Fruit fly (Drosophila melanogaster): Measurements from ENCODE around the gene gammaTub37C.

DNA sequence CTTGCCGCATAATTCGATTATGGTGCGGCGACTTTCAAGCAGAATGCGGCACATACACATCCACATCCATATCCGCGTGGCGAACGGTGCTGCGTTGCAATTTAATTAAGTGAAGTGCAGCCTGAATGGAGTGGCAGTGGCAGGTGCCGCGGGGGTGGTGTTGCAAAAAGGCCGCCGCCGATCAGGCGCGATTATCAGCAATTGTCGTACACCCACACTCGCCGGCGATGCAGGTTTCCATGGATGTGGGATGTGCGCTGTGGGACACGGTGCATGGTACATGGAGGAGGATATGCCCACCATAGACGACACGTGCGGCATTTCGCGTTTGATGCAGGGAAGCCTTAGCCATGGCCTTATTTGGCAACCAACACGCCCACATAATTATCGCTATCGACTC, 42.1 kb upstream of the gammaTub37C start:
- TF ChIP-seq CG8478 (optimal IDR thresholded peaks at IDR 0.05) (no peak), CTCF (optimal IDR thresholded peaks at IDR 0.05) (no peak)

Measured in S2 (cell line).